Worm (Caenorhabditis elegans): ENCODE results near the gene gst-16.

Gene gst-16

DNA sequence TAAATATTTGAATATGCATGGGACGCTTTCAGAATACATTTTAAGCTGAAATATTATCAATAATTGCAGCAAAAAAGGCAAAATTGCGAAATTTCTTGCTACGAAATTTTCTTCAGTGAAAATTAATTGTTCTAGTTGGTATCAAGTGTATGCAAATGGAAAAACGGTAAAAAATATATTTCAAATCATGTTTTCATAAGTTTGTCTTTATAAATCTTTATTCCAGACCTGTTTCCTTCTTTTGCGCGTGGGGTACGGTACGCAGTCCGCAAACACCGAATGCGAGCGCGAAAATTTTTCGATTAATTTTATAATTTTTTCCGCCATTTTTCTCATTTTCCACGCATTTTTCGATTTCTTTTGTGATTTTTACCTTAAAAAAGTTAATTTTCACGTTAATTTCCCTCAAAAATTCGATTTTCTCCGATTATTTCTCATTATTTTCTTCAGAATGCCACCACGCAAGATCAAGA lies 27.7 kb downstream of the gst-16 start, which contains the start of the genes fbxc-23 and csc-1 (continued):
- TF ChIP-seq nhr-237 (tag; optimal IDR thresholded peaks at IDR 0.05) (no peak), mxl-3 (GFP tag; optimal IDR thresholded peaks at IDR 0.05) (no peak), daf-16 (GFP tag; optimal IDR thresholded peaks at IDR 0.05) (no peak), daf-16 (tag; optimal IDR thresholded peaks at IDR 0.05) (peak; percentile 50), T20F7.1 (GFP tag; optimal IDR thresholded peaks at IDR 0.05) (no peak), attf-4 (tag; optimal IDR thresholded peaks at IDR 0.05) (no peak), snpc-4 (tag; optimal IDR thresholded peaks at IDR 0.05) (no peak), spr-1 (tag; optimal IDR thresholded peaks at IDR 0.05) (no peak), mxl-2 (GFP tag; conservative IDR thresholded peaks at IDR 0.05) (no peak), ceh-28 (tag; optimal IDR thresholded peaks at IDR 0.05) (no peak), Y5F2A.4 (GFP tag; optimal IDR thresholded peaks at IDR 0.05) (no peak), dve-1 (tag; optimal IDR thresholded peaks at IDR 0.05; ENCODE audit: insufficient read depth) (peak; percentile 37), lin-1 (GFP tag; IDR thresholded peaks at IDR 0.05) (no peak), unc-39 (tag; optimal IDR thresholded peaks at IDR 0.05) (no peak), mes-2 (tag; optimal IDR thresholded peaks at IDR 0.05; ENCODE audit: poor library complexity, severe bottlenecking) (peak; percentile 67), rbr-2 (tag; optimal IDR thresholded peaks at IDR 0.05) (peak; percentile 1), ceh-20 (GFP tag; IDR thresholded peaks at IDR 0.05) (no peak)

- TF ChIP-seq aha-1 (tag) (peak; percentile 96), lin-1 (GFP tag; IDR thresholded peaks at IDR 0.05) (no peak)
These were observed 29.0 kb downstream of the gst-16 start for ce11 chrII:13595279-13595678.

DNA sequence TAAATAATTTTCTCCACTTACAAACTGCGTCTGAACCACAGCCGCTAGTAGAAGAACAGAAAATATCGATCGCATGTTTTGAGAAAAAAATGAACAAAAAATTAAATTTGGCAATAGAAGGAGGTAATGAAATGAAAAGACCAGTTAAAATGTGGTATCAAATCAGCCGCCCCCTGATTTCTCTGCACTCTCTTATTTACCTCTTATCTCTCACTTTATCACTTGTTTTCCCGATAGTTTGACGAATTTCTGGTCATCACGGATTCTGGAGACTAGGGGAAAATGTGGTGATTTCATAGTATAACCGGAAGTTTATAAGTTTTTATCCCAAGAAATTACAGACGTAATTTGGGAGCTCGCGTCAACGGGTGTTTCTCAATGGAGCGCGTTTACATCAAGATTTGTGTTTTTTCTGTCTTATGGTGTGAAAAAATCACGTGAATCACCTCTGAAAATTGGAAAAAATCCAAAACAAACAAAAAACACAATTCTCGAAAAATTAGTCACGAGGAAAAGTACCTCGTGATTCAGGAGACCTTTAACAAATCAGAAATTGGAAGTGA lies 30.5 kb downstream of the gst-16 start, which contains the start of gene clec-146:
Gene clec-146, minus strand, starts transcription at position 116 of the 563 bp plus-strand sequence.
- no peak for TF ChIP-seq dmd-9 (GFP tag; IDR thresholded peaks at IDR 0.05)

ce11 chrII:13590461-13590860 lies 33.8 kb downstream of the gst-16 start, which contains the start of gene clec-145:
Gene clec-145 (minus strand): TSS chrII:13590561.
- no peak for TF ChIP-seq hlh-30 (tag; optimal IDR thresholded peaks at IDR 0.05; ENCODE audit: insufficient read depth)
- TF ChIP-seq daf-16 (GFP tag; optimal IDR thresholded peaks at IDR 0.05), result no peak
- no peak for TF ChIP-seq daf-16 (tag; optimal IDR thresholded peaks at IDR 0.05)
- TF ChIP-seq F49E8.2 (tag; optimal IDR thresholded peaks at IDR 0.05; ENCODE audit: borderline replicate concordance), result no peak

ce11 chrII:13585655-13586170 lies 38.5 kb downstream of the gst-16 start, which contains the start of gene Y48E1B.8:
Gene Y48E1B.8 (plus strand): TSS chrII:13585705.
- TF ChIP-seq ceh-62 (tag; optimal IDR thresholded peaks at IDR 0.05), result no peak
- TF ChIP-seq nhr-42 (GFP tag; IDR thresholded peaks at IDR 0.05), result 0 out of 2 replicates have a peak, but pooled peaks have one; percentile 5
- no peak for TF ChIP-seq nhr-102 (tag; optimal IDR thresholded peaks at IDR 0.05)
- peak; percentile 59 for TF ChIP-seq set-16 (GFP tag; IDR thresholded peaks at IDR 0.05)
- TF ChIP-seq ceh-82 (tag; optimal IDR thresholded peaks at IDR 0.05), result no peak

- TF ChIP-seq hif-1 (tag; optimal IDR thresholded peaks at IDR 0.05) (peak in 1 of 2 experiments; percentile 63), T20F7.1 (GFP tag; optimal IDR thresholded peaks at IDR 0.05) (no peak), mdt-29 (GFP tag; IDR thresholded peaks at IDR 0.05) (no peak), mes-2 (tag; optimal IDR thresholded peaks at IDR 0.05; ENCODE audit: poor library complexity, severe bottlenecking) (no peak), F37D6.2 (tag; optimal IDR thresholded peaks at IDR 0.05) (peak; percentile 25), nhr-28 (tag; optimal IDR thresholded peaks at IDR 0.05) (peak; percentile 29), nhr-102 (tag; optimal IDR thresholded peaks at IDR 0.05) (no peak), unc-130 (GFP tag; optimal IDR thresholded peaks at IDR 0.05) (no peak), spr-1 (tag; optimal IDR thresholded peaks at IDR 0.05) (no peak), nhr-77 (tag; optimal IDR thresholded peaks at IDR 0.05) (peak; percentile 85), F26F4.8 (GFP tag; conservative IDR thresholded peaks at IDR 0.05) (no peak), daf-12 (tag; optimal IDR thresholded peaks at IDR 0.05) (no peak), vab-7 (GFP tag; IDR thresholded peaks at IDR 0.05) (no peak), pha-4 (GFP tag; IDR thresholded peaks at IDR 0.05) (peak; percentile 39; the same call in 1 of the 2 replicates), pha-4 (tag; optimal IDR thresholded peaks at IDR 0.05) (no peak), ceh-32 (tag; optimal IDR thresholded peaks at IDR 0.05; ENCODE audit: poor library complexity) (no peak)
These were observed 49.0 kb downstream of the gst-16 start, which contains the start of the genes mrpl-37 and lin-38 for ce11 chrII:13575018-13575948. Gene mrpl-37 (minus strand): TSS chrII:13575068. Gene lin-38 (plus strand): TSS chrII:13575925.

Measured in whole organism, L4 larva.